Worm (Caenorhabditis elegans) whole organism, midembryonic: ENCODE measurements around the gene sdz-9.

Experiments
- T22C8.4 ChIP-seq: fragments of 200-800 bp; sonication (Bioruptor generic); IDR thresholded peaks from 2 replicates; pipeline ENCODE4 v1.3.6; 2022; ENCODE audit warnings: missing genetic modification characterization, missing compliant biosample characterization
- cog-1 ChIP-seq: sonication (generic microtip); optimal IDR thresholded peaks from 2 replicates; lab custom pipeline; 2016; ENCODE audit warnings: missing genetic modification characterization, missing compliant biosample characterization
- flt-1 ChIP-seq: fragments of 200-800 bp; sonication (Bioruptor generic); IDR thresholded peaks from 2 replicates; pipeline ENCODE4 v1.3.6; 2022; ENCODE audit warnings: missing genetic modification characterization, missing compliant biosample characterization
- klf-2 ChIP-seq: fragments of 200-800 bp; sonication (Bioruptor generic); conservative IDR thresholded peaks from 2 replicates; pipeline ENCODE4 v1.3.6; 2022; ENCODE audit warnings: missing genetic modification reagents, missing genetic modification characterization, missing compliant biosample characterization
- med-1 ChIP-seq: sonication (generic microtip); optimal IDR thresholded peaks from 2 replicates; lab custom pipeline; 2017; ENCODE audit warnings: missing genetic modification characterization, mild to moderate bottlenecking, missing compliant biosample characterization, antibody characterized with exemption, missing genetic modification reagents; ENCODE audit not compliant: insufficient read depth
- ref-1 ChIP-seq: fragments of 200-800 bp; sonication (Bioruptor generic); conservative IDR thresholded peaks from 2 replicates; pipeline ENCODE4 v1.3.6; 2022; ENCODE audit warnings: missing genetic modification reagents, missing genetic modification characterization, missing compliant biosample characterization
- tab-1 ChIP-seq: fragments of 200-800 bp; sonication (Bioruptor generic); IDR thresholded peaks from 2 replicates; pipeline ENCODE4 v1.3.6; 2022; ENCODE audit warnings: missing genetic modification characterization, missing compliant biosample characterization
- ztf-23 ChIP-seq: fragments of 200-800 bp; sonication (Bioruptor generic); IDR thresholded peaks from 2 replicates; pipeline ENCODE4 v1.3.6; 2022; ENCODE audit warnings: missing genetic modification reagents, missing genetic modification characterization, missing compliant biosample characterization
- ztf-29 ChIP-seq: fragments of 200-800 bp; sonication (Bioruptor generic); IDR thresholded peaks from 2 replicates; pipeline ENCODE4 v1.3.6; 2022; ENCODE audit warnings: missing genetic modification reagents, missing genetic modification characterization, missing compliant biosample characterization

sdz-9 gene

DNA sequence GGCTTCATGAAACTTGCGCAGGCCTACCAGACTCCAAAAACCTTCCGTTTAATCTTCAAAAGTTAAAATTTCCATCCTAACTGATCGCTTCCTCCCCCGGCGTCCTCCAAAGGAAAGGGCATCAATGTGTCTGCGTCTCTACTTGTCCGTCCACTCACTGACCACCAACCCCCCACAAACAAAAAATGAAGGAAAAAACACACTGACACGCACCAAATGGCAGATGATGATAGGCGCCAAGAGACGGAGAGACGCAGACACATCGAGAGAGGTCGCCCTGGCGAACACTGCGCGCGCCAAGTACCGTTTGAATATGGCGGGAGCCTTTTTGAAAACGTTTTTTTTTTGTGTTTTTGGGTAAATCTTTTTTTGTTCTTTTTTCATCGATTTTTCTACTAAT, 38.7 kb downstream of the sdz-9 start:
- TF ChIP-seq med-1, result no peak
- no peak for TF ChIP-seq tab-1
- TF ChIP-seq klf-2 (GFP tag; lab: Robert Waterston, UW), result no peak
- no peak for TF ChIP-seq cog-1 (tag; lab: Kevin White, UChicago)
- no peak for TF ChIP-seq T22C8.4 (GFP tag; lab: Robert Waterston, UW)
- no peak for TF ChIP-seq flt-1
- TF ChIP-seq ref-1, result no peak
- no peak for TF ChIP-seq ztf-29 (GFP tag; lab: Robert Waterston, UW)
- no peak for TF ChIP-seq ztf-23

DNA sequence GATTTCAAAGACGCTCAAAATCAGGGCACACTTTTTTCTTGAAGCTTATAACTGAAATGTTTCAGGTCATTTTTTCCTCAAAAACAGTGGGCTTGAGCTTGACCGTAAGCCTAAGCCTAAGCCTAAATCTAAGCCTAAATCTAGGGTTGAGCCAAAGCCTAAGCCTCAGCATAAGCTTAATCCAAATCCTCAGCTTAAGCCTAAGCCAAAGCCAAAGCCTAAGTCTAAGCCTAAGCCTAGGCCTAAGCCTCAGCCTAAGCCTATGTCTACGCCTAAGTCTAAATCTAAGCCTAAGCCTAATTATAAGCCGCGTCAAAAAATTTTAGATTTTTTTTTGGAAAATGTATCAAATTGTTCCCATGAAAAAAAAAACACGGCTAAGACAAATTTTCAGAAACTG, 39.2 kb downstream of the sdz-9 start:
- no peak for TF ChIP-seq klf-2 (GFP tag; lab: Robert Waterston, UW)
- no peak for TF ChIP-seq ztf-23
- no peak for TF ChIP-seq ztf-29 (GFP tag; lab: Robert Waterston, UW)
- TF ChIP-seq tab-1, result no peak
- TF ChIP-seq T22C8.4 (GFP tag; lab: Robert Waterston, UW), result no peak
- no peak for TF ChIP-seq ref-1
- no peak for TF ChIP-seq flt-1
- no peak for TF ChIP-seq med-1
- no peak for TF ChIP-seq cog-1 (tag; lab: Kevin White, UChicago)

DNA sequence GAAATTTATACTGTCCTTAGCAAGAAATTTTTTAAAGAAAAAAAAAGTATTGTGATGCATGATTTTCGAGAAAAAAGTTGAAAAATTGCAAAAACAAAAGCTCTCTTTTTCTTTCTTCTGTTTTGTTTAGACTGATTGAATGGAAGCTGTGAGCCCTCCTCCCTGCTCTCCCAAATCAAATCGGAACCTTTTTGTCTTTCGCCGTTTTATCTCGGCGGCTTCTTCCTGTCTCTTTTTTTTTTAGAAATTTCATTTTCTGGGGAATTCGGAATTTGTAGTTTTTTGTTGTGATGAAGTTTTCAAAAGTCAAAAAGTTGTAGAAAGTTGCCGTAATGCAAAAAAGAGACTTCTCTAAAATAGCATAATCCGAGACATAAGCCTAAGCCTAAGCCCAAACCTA, 42.8 kb downstream of the sdz-9 start:
- no peak for TF ChIP-seq flt-1
- no peak for TF ChIP-seq ref-1
- TF ChIP-seq ztf-23, result no peak

- no peak for TF ChIP-seq tab-1
- no peak for TF ChIP-seq flt-1
- TF ChIP-seq ztf-23, result no peak
- TF ChIP-seq med-1, result no peak
- TF ChIP-seq cog-1 (tag; lab: Kevin White, UChicago), result no peak
- no peak for TF ChIP-seq klf-2 (GFP tag; lab: Robert Waterston, UW)
- no peak for TF ChIP-seq T22C8.4 (GFP tag; lab: Robert Waterston, UW)
- no peak for TF ChIP-seq ref-1
- no peak for TF ChIP-seq ztf-29 (GFP tag; lab: Robert Waterston, UW)
Observed at ce11 chrII:2726774-2727173, 46.7 kb downstream of the sdz-9 start.

- no peak for TF ChIP-seq ztf-23
Observed at ce11 chrII:2725561-2725960, 47.9 kb downstream of the sdz-9 start, which contains the start of the genes T05A8.11 and nep-2. Gene T05A8.11 (minus strand): TSS chrII:2725661. Gene nep-2 (minus strand): TSS chrII:2725752.
